Fruit fly (Drosophila melanogaster) whole organism, prepupa: ENCODE measurements around the gene Bre1.

Experiments used
- Blimp-1 ChIP-seq: fragments of 200-800 bp; sonication (Bioruptor generic); optimal IDR thresholded peaks from 3 replicates; lab custom pipeline; 2017; ENCODE audit warnings: missing biosample characterization, missing genetic modification characterization, mild to moderate bottlenecking, moderate library complexity, missing genetic modification reagents
- CG10631 ChIP-seq: fragments of 200-800 bp; sonication (Bioruptor generic); optimal IDR thresholded peaks from 2 replicates; lab custom pipeline; 2016; ENCODE audit warnings: missing biosample characterization, missing genetic modification characterization
- CG10669 ChIP-seq: fragments of 200-800 bp; sonication (Bioruptor generic); optimal IDR thresholded peaks from 3 replicates; lab custom pipeline; 2018; ENCODE audit warnings: missing biosample characterization, mild to moderate bottlenecking, missing genetic modification characterization, moderate library complexity
- CG11294 ChIP-seq: fragments of 200-800 bp; sonication (Bioruptor generic); IDR thresholded peaks from 2 replicates; pipeline ENCODE4 v1.3.6; 2022; ENCODE audit warnings: missing biosample characterization, missing genetic modification characterization
- CG11902 ChIP-seq: fragments of 200-800 bp; sonication (Bioruptor generic); optimal IDR thresholded peaks from 3 replicates; lab custom pipeline; 2016; ENCODE audit warnings: missing biosample characterization, missing genetic modification characterization
- CG1621 ChIP-seq: fragments of 200-800 bp; sonication (Bioruptor generic); optimal IDR thresholded peaks from 3 replicates; lab custom pipeline; 2018; ENCODE audit warnings: missing biosample characterization, mild to moderate bottlenecking, missing genetic modification characterization
- CG16779 ChIP-seq: fragments of 200-800 bp; sonication (Bioruptor generic); optimal IDR thresholded peaks from 3 replicates; lab custom pipeline; 2017; ENCODE audit warnings: missing biosample characterization, mild to moderate bottlenecking, missing genetic modification characterization
- CG3032 ChIP-seq: fragments of 200-800 bp; optimal IDR thresholded peaks from 2 replicates; lab custom pipeline; 2019; ENCODE audit warnings: missing biosample characterization, mild to moderate bottlenecking, missing genetic modification characterization, moderate library complexity
- CG31627 ChIP-seq: fragments of 200-800 bp; sonication (Bioruptor generic); optimal IDR thresholded peaks from 3 replicates; lab custom pipeline; 2016; ENCODE audit warnings: missing biosample characterization, missing genetic modification characterization
- CG32006 ChIP-seq: fragments of 200-800 bp; sonication (Bioruptor generic); optimal IDR thresholded peaks from 3 replicates; lab custom pipeline; 2017; ENCODE audit warnings: missing biosample characterization, mild to moderate bottlenecking, missing genetic modification characterization
- CG34406 ChIP-seq: fragments of 200-800 bp; sonication (Bioruptor generic); optimal IDR thresholded peaks from 3 replicates; lab custom pipeline; 2016; ENCODE audit warnings: missing biosample characterization, missing genetic modification characterization
- CG4318 ChIP-seq: fragments of 200-800 bp; sonication (Bioruptor generic); optimal IDR thresholded peaks from 3 replicates; lab custom pipeline; 2017; ENCODE audit warnings: missing biosample characterization, mild to moderate bottlenecking, missing genetic modification characterization
- CG6792 ChIP-seq: fragments of 200-800 bp; sonication (Bioruptor generic); optimal IDR thresholded peaks from 3 replicates; lab custom pipeline; 2016; ENCODE audit warnings: missing biosample characterization, missing genetic modification characterization
- CG6808 ChIP-seq: fragments of 200-800 bp; sonication (Bioruptor generic); optimal IDR thresholded peaks from 3 replicates; lab custom pipeline; 2017; ENCODE audit warnings: missing biosample characterization, missing genetic modification characterization, mild to moderate bottlenecking, moderate library complexity, missing genetic modification reagents
- CG8319 ChIP-seq: fragments of 200-800 bp; sonication (Bioruptor generic); optimal IDR thresholded peaks from 3 replicates; lab custom pipeline; 2016; ENCODE audit warnings: missing biosample characterization, missing genetic modification characterization
- Eip75B ChIP-seq: fragments of 200-800 bp; sonication (Bioruptor generic); optimal IDR thresholded peaks from 3 replicates; lab custom pipeline; 2016; ENCODE audit warnings: missing biosample characterization, missing genetic modification characterization
- Eip78C ChIP-seq: fragments of 200-800 bp; sonication (Bioruptor generic); peaks from one replicate; lab custom pipeline; 2016; ENCODE audit warnings: missing biosample characterization, missing genetic modification characterization
- Eip93F ChIP-seq: fragments of 200-800 bp; sonication (Bioruptor generic); optimal IDR thresholded peaks from 2 replicates; lab custom pipeline; 2016; ENCODE audit warnings: missing biosample characterization, mild to moderate bottlenecking, missing genetic modification characterization
- Ets96B ChIP-seq: fragments of 200-800 bp; optimal IDR thresholded peaks from 2 replicates; lab custom pipeline; 2019; ENCODE audit warnings: missing biosample characterization, mild to moderate bottlenecking, missing genetic modification characterization, moderate library complexity
- Gug ChIP-seq: fragments of 200-800 bp; sonication (Bioruptor generic); IDR thresholded peaks from 2 replicates; pipeline ENCODE4 v1.3.6; 2022; ENCODE audit warnings: missing biosample characterization, missing genetic modification characterization
- Hr39 ChIP-seq: fragments of 200-800 bp; sonication (Bioruptor generic); optimal IDR thresholded peaks from 2 replicates; lab custom pipeline; 2016; ENCODE audit warnings: missing biosample characterization, missing genetic modification characterization
- Hr4 ChIP-seq: fragments of 200-800 bp; sonication (Bioruptor generic); optimal IDR thresholded peaks from 3 replicates; lab custom pipeline; 2016; ENCODE audit warnings: missing biosample characterization, missing genetic modification characterization
- Lpt ChIP-seq: fragments of 200-800 bp; sonication (Bioruptor generic); optimal IDR thresholded peaks from 3 replicates; lab custom pipeline; 2016; ENCODE audit warnings: missing biosample characterization, missing genetic modification characterization
- OdsH ChIP-seq: fragments of 200-800 bp; sonication (Bioruptor generic); optimal IDR thresholded peaks from 3 replicates; lab custom pipeline; 2016; ENCODE audit warnings: missing biosample characterization, missing genetic modification characterization
- Smox ChIP-seq: fragments of 200-800 bp; sonication (Bioruptor generic); optimal IDR thresholded peaks from 3 replicates; lab custom pipeline; 2016; ENCODE audit warnings: missing biosample characterization, missing genetic modification characterization
- Sox102F ChIP-seq: fragments of 200-800 bp; sonication (Bioruptor generic); optimal IDR thresholded peaks from 2 replicates; lab custom pipeline; 2016; ENCODE audit warnings: missing biosample characterization, mild to moderate bottlenecking, missing genetic modification characterization
- Sox14 ChIP-seq: fragments of 200-800 bp; sonication (Bioruptor generic); optimal IDR thresholded peaks from 3 replicates; lab custom pipeline; 2016; ENCODE audit warnings: missing biosample characterization, missing genetic modification characterization
- Sox15 ChIP-seq: fragments of 200-800 bp; sonication (Bioruptor generic); optimal IDR thresholded peaks from 3 replicates; lab custom pipeline; 2016; ENCODE audit warnings: missing biosample characterization, missing genetic modification characterization
- acj6 ChIP-seq: fragments of 200-800 bp; sonication (Bioruptor generic); optimal IDR thresholded peaks from 3 replicates; lab custom pipeline; 2016; ENCODE audit warnings: missing biosample characterization, missing genetic modification characterization
- cyc ChIP-seq: fragments of 200-800 bp; sonication (Bioruptor generic); optimal IDR thresholded peaks from 3 replicates; lab custom pipeline; 2016; ENCODE audit warnings: missing biosample characterization, missing genetic modification characterization
- dsx ChIP-seq: fragments of 200-800 bp; optimal IDR thresholded peaks from 3 replicates; lab custom pipeline; 2019; ENCODE audit warnings: missing biosample characterization, mild to moderate bottlenecking, missing genetic modification characterization, moderate library complexity; ENCODE audit not compliant: poor library complexity, severe bottlenecking
- eg ChIP-seq: fragments of 200-800 bp; sonication (Bioruptor generic); IDR thresholded peaks from 3 replicates; pipeline ENCODE4 v1.3.6; 2022; ENCODE audit warnings: missing biosample characterization, missing genetic modification characterization
- esn ChIP-seq: fragments of 200-800 bp; sonication (Bioruptor generic); optimal IDR thresholded peaks from 2 replicates; lab custom pipeline; 2016; ENCODE audit warnings: missing biosample characterization, mild to moderate bottlenecking, missing genetic modification characterization, moderate library complexity
- fd59A ChIP-seq: fragments of 200-800 bp; sonication (Bioruptor generic); optimal IDR thresholded peaks from 2 replicates; lab custom pipeline; 2017; ENCODE audit warnings: missing biosample characterization, mild to moderate bottlenecking, missing genetic modification characterization, missing genetic modification reagents
- fd85E ChIP-seq: fragments of 200-800 bp; sonication (Bioruptor generic); optimal IDR thresholded peaks from 3 replicates; lab custom pipeline; 2016; ENCODE audit warnings: missing biosample characterization, missing genetic modification characterization
- fkh ChIP-seq: fragments of 200-800 bp; sonication (Bioruptor generic); optimal IDR thresholded peaks from 3 replicates; lab custom pipeline; 2017; ENCODE audit warnings: missing biosample characterization, mild to moderate bottlenecking, missing genetic modification characterization, moderate library complexity
- lz ChIP-seq: fragments of 200-800 bp; sonication (Bioruptor generic); optimal IDR thresholded peaks from 3 replicates; lab custom pipeline; 2016; ENCODE audit warnings: missing biosample characterization, missing genetic modification characterization
- pdm3 ChIP-seq: fragments of 200-800 bp; sonication (Bioruptor generic); optimal IDR thresholded peaks from 3 replicates; lab custom pipeline; 2016; ENCODE audit warnings: missing biosample characterization, missing genetic modification characterization
- salr ChIP-seq, 2 experiments: fragments of 200-800 bp; sonication (Bioruptor generic); optimal IDR thresholded peaks; 3 replicates each; lab custom pipeline; 2016 to 2018; ENCODE audit warnings: missing biosample characterization in 2 of 2, missing genetic modification characterization in 2 of 2, mild to moderate bottlenecking in 1 of 2
- spab ChIP-seq: fragments of 200-800 bp; sonication (Bioruptor generic); optimal IDR thresholded peaks from 2 replicates; lab custom pipeline; 2017; ENCODE audit warnings: missing biosample characterization, mild to moderate bottlenecking, missing genetic modification characterization, missing genetic modification reagents
- svp ChIP-seq: fragments of 200-800 bp; sonication (Bioruptor generic); peaks from one replicate; lab custom pipeline; 2016; ENCODE audit warnings: missing biosample characterization, missing genetic modification characterization
- vri ChIP-seq: fragments of 200-800 bp; sonication (Bioruptor generic); optimal IDR thresholded peaks from 3 replicates; lab custom pipeline; 2016; ENCODE audit warnings: missing biosample characterization, mild to moderate bottlenecking, missing genetic modification characterization

The Bre1 gene

dm6 chr3L:5830649-5831048, 36.7 kb upstream of the Bre1 start:
- no peak for TF ChIP-seq Gug (GFP tag; lab: Robert Waterston, UW)
- TF ChIP-seq Eip75B, result no peak
- no peak for TF ChIP-seq Hr4 (GFP tag; lab: Kevin White, UChicago)
- no peak for TF ChIP-seq svp (GFP tag; lab: Kevin White, UChicago)
- no peak for TF ChIP-seq Smox (GFP tag; lab: Kevin White, UChicago)
- TF ChIP-seq OdsH (GFP tag; lab: Kevin White, UChicago), result no peak
- TF ChIP-seq acj6, result no peak
- no peak for TF ChIP-seq CG3032 (tag; lab: Kevin White, UChicago)
- no peak for TF ChIP-seq fkh (GFP tag; lab: Kevin White, UChicago)
- no peak for TF ChIP-seq Blimp-1
- TF ChIP-seq Lpt (GFP tag; lab: Kevin White, UChicago), result no peak
- TF ChIP-seq CG11294 (GFP tag; lab: Robert Waterston, UW), result no peak
- TF ChIP-seq Sox15 (GFP tag; lab: Kevin White, UChicago), result no peak
- TF ChIP-seq, all 60 proteins: peak for 0

DNA sequence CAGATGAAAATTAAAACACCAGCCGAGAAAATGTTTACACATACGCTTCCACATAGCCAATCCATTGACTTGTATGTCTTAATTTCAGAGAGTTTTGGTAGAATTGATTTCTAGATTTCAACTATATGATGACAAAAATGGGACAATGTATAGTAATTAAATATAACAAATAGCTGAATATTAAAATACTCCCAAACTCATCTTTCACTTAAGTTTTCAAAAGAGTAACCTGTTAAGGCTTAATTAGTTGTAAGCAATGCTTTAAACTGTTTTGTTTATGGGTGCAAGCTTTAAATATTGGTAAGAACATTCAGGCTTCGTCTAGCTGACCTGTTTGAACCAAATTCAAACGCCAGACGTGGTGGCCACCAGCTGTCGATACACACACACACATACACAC, 34.7 kb upstream of the Bre1 start:
- TF ChIP-seq Hr4 (GFP tag; lab: Kevin White, UChicago), result no peak
- no peak for TF ChIP-seq Ets96B (tag; lab: Kevin White, UChicago)
- TF ChIP-seq CG3032 (tag; lab: Kevin White, UChicago), result no peak
- no peak for TF ChIP-seq Blimp-1
- no peak for TF ChIP-seq eg
- no peak for TF ChIP-seq Gug (GFP tag; lab: Robert Waterston, UW)
- no peak for TF ChIP-seq fkh (GFP tag; lab: Kevin White, UChicago)
- TF ChIP-seq fd85E (GFP tag; lab: Kevin White, UChicago), result no peak
- TF ChIP-seq cyc (GFP tag; lab: Kevin White, UChicago), result no peak
- no peak for TF ChIP-seq CG31627 (GFP tag; lab: Kevin White, UChicago)
- no peak for TF ChIP-seq vri
- TF ChIP-seq CG6792 (GFP tag; lab: Kevin White, UChicago), result no peak
- TF ChIP-seq Sox15 (GFP tag; lab: Kevin White, UChicago), result no peak
- no peak for TF ChIP-seq CG4318 (GFP tag; lab: Kevin White, UChicago)
- TF ChIP-seq OdsH (GFP tag; lab: Kevin White, UChicago), result no peak
- no peak for TF ChIP-seq lz (GFP tag; lab: Kevin White, UChicago)

DNA sequence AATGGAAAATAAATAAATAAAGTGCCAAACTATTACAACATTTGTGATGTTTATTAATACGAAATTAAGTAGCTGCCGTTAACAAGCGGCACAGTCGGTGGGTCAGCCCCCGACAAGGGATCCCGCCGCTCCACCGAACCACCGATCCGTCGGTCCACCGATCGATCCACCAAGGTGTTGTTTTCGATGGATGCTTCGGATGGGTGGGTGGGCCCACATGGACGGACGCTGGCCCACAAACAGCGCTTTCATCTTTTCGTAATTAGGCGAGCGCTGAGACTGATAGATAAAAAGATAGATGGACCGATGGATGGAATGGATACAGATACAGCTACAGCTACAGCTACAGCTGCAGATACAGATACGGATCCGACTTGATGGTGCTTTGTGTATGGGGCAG, 34.3 kb upstream of the Bre1 start:
- TF ChIP-seq CG4318 (GFP tag; lab: Kevin White, UChicago) (no peak), dsx (GFP tag; lab: Kevin White, UChicago) (no peak), CG10631 (no peak), cyc (GFP tag; lab: Kevin White, UChicago) (no peak), Blimp-1 (no peak), Sox102F (GFP tag; lab: Kevin White, UChicago) (no peak), spab (GFP tag; lab: Kevin White, UChicago) (no peak), CG16779 (tag; lab: Kevin White, UChicago) (no peak), fkh (GFP tag; lab: Kevin White, UChicago) (no peak), fd59A (GFP tag; lab: Kevin White, UChicago) (no peak), Smox (GFP tag; lab: Kevin White, UChicago) (no peak), OdsH (GFP tag; lab: Kevin White, UChicago) (no peak), Gug (GFP tag; lab: Robert Waterston, UW) (no peak), CG8319 (GFP tag; lab: Kevin White, UChicago) (no peak), Hr39 (GFP tag; lab: Kevin White, UChicago) (no peak), CG1621 (tag; lab: Kevin White, UChicago) (no peak), CG6808 (GFP tag; lab: Kevin White, UChicago) (no peak)

DNA sequence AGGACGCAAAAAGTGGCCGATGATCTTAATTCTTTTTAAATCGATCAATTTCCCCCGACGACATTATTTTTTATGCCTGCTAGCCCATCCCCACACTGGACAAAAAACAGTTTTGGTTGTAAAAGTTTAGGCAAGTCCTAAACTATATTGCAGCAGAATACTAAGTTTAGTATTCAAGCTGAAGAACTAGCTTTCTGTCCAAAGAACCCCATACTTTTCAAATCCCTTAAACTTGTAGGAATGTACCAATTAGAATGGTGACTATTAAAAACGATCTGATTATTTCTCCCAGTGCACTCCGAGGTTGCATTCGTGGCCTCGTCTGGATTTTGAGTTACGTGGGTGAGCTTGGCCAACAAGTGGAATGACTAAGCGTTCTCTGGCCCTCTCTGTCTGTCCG, 31.5 kb upstream of the Bre1 start:
- TF ChIP-seq CG8319 (GFP tag; lab: Kevin White, UChicago) (no peak), CG32006 (GFP tag; lab: Kevin White, UChicago) (peak; percentile 2), CG31627 (GFP tag; lab: Kevin White, UChicago) (no peak), Hr4 (GFP tag; lab: Kevin White, UChicago) (no peak), OdsH (GFP tag; lab: Kevin White, UChicago) (no peak), CG34406 (GFP tag; lab: Kevin White, UChicago) (peak; percentile 7), CG10669 (GFP tag; lab: Kevin White, UChicago) (peak; percentile 9), Smox (GFP tag; lab: Kevin White, UChicago) (no peak), CG6808 (GFP tag; lab: Kevin White, UChicago) (no peak), eg (no peak), CG1621 (tag; lab: Kevin White, UChicago) (no peak), fd59A (GFP tag; lab: Kevin White, UChicago) (peak; percentile 19), spab (GFP tag; lab: Kevin White, UChicago) (peak; percentile 12), Ets96B (tag; lab: Kevin White, UChicago) (peak; percentile 5), CG11902 (GFP tag; lab: Kevin White, UChicago) (no peak), CG11294 (GFP tag; lab: Robert Waterston, UW) (no peak), pdm3 (no peak), fd85E (GFP tag; lab: Kevin White, UChicago) (no peak), Hr39 (GFP tag; lab: Kevin White, UChicago) (no peak), esn (GFP tag; lab: Kevin White, UChicago) (no peak), Gug (GFP tag; lab: Robert Waterston, UW) (no peak), CG3032 (tag; lab: Kevin White, UChicago) (peak; percentile 36), Eip78C (GFP tag; lab: Kevin White, UChicago) (peak; percentile 52), Eip93F (GFP tag; lab: Kevin White, UChicago) (no peak), salr (GFP tag; optimal IDR thresholded peaks at IDR 0.05; lab: Kevin White, UChicago) (no peak), Sox14 (GFP tag; lab: Kevin White, UChicago) (no peak)
